Worm (Caenorhabditis elegans) whole organism, mixed stage, embryonic: ENCODE measurements around the gene T25E12.16.
A peak's percentile ranks its signal among the peaks of the same experiment; 100 is the strongest.

ENCODE experiments used
- M03D4.4 ChIP-seq: sonication (generic microtip); optimal IDR thresholded peaks from 2 replicates; lab custom pipeline; 2017; ENCODE audit warnings: mild to moderate bottlenecking, missing genetic modification characterization, missing compliant biosample characterization
- bed-3 ChIP-seq: fragments of 200-800 bp; sonication (Bioruptor generic); optimal IDR thresholded peaks from 3 replicates; lab custom pipeline; 2018; ENCODE audit warnings: mild to moderate bottlenecking, missing genetic modification characterization, moderate library complexity, missing compliant biosample characterization
- blmp-1 ChIP-seq: fragments of 150-350 bp; optimal IDR thresholded peaks from 2 replicates; lab custom pipeline; 2014; ENCODE audit warnings: missing biosample characterization, missing genetic modification characterization
- ceh-39 ChIP-seq: fragments of 150-350 bp; optimal IDR thresholded peaks from 2 replicates; lab custom pipeline; 2014; ENCODE audit warnings: missing biosample characterization, missing genetic modification characterization
- ceh-43 ChIP-seq: fragments of 200-800 bp; sonication (Bioruptor generic); optimal IDR thresholded peaks from 2 replicates; lab custom pipeline; 2018; ENCODE audit warnings: mild to moderate bottlenecking, missing genetic modification characterization, moderate library complexity, missing compliant biosample characterization
- ceh-83 ChIP-seq: fragments of 200-800 bp; sonication (Bioruptor generic); optimal IDR thresholded peaks from 2 replicates; lab custom pipeline; 2018; ENCODE audit warnings: mild to moderate bottlenecking, missing genetic modification characterization, missing compliant biosample characterization
- ces-1 ChIP-seq: fragments of 150-350 bp; optimal IDR thresholded peaks from 2 replicates; lab custom pipeline; 2014; ENCODE audit warnings: missing biosample characterization, missing genetic modification reagents, missing genetic modification characterization
- cnd-1 ChIP-seq: fragments of 200-800 bp; sonication (Bioruptor generic); optimal IDR thresholded peaks from 2 replicates; lab custom pipeline; 2018; ENCODE audit warnings: mild to moderate bottlenecking, missing genetic modification characterization, missing compliant biosample characterization
- drap-1 ChIP-seq: fragments of 200-800 bp; sonication (Bioruptor generic); optimal IDR thresholded peaks from 3 replicates; lab custom pipeline; 2018; ENCODE audit warnings: mild to moderate bottlenecking, missing genetic modification characterization, missing compliant biosample characterization
- elt-1 ChIP-seq: sonication (generic microtip); optimal IDR thresholded peaks from 2 replicates; lab custom pipeline; 2017; ENCODE audit warnings: missing genetic modification characterization, mild to moderate bottlenecking, missing compliant biosample characterization, antibody characterized with exemption, moderate library complexity, borderline replicate concordance; ENCODE audit not compliant: insufficient read depth
- elt-3 ChIP-seq: fragments of 150-350 bp; optimal IDR thresholded peaks from 2 replicates; lab custom pipeline; 2014; ENCODE audit warnings: missing biosample characterization, missing genetic modification characterization
- flh-1 ChIP-seq: fragments of 200-800 bp; sonication (Bioruptor generic); optimal IDR thresholded peaks from 2 replicates; lab custom pipeline; 2018; ENCODE audit warnings: mild to moderate bottlenecking, missing genetic modification characterization, moderate library complexity, missing compliant biosample characterization
- hlh-1 ChIP-seq: fragments of 150-350 bp; optimal IDR thresholded peaks from 2 replicates; lab custom pipeline; 2014; ENCODE audit warnings: missing biosample characterization, missing genetic modification reagents, missing genetic modification characterization
- lin-13 ChIP-seq: fragments of 150-350 bp; optimal IDR thresholded peaks from 2 replicates; lab custom pipeline; 2014; ENCODE audit warnings: missing biosample characterization, missing genetic modification characterization
- lin-32 ChIP-seq: fragments of 200-800 bp; sonication (Bioruptor generic); optimal IDR thresholded peaks from 2 replicates; lab custom pipeline; 2018; ENCODE audit warnings: mild to moderate bottlenecking, missing genetic modification characterization, missing compliant biosample characterization
- lsy-2 ChIP-seq: fragments of 150-350 bp; optimal IDR thresholded peaks from 2 replicates; lab custom pipeline; 2014; ENCODE audit warnings: missing biosample characterization, missing genetic modification characterization
- mab-5 ChIP-seq: fragments of 150-350 bp; optimal IDR thresholded peaks from 2 replicates; lab custom pipeline; 2014; ENCODE audit warnings: missing biosample characterization, missing genetic modification characterization
- mls-2 ChIP-seq: sonication (generic microtip); optimal IDR thresholded peaks from 2 replicates; lab custom pipeline; 2016; ENCODE audit warnings: mild to moderate bottlenecking, missing genetic modification characterization, moderate library complexity, missing compliant biosample characterization
- nhr-12 ChIP-seq: fragments of 150-350 bp; optimal IDR thresholded peaks from 2 replicates; lab custom pipeline; 2014; ENCODE audit warnings: missing biosample characterization, missing genetic modification characterization
- nhr-2 ChIP-seq: fragments of 150-350 bp; optimal IDR thresholded peaks from 2 replicates; lab custom pipeline; 2014; ENCODE audit warnings: missing biosample characterization, missing genetic modification characterization
- nhr-237 ChIP-seq: fragments of 150-350 bp; optimal IDR thresholded peaks from 2 replicates; lab custom pipeline; 2014; ENCODE audit warnings: missing biosample characterization, missing genetic modification characterization
- nhr-76 ChIP-seq: sonication (generic microtip); optimal IDR thresholded peaks from 2 replicates; lab custom pipeline; 2017; ENCODE audit warnings: missing biosample characterization, missing genetic modification characterization
- pha-4 ChIP-seq: fragments of 150-350 bp; optimal IDR thresholded peaks from 2 replicates; lab custom pipeline; 2018; ENCODE audit warnings: missing biosample characterization, missing genetic modification reagents, missing genetic modification characterization
- snpc-4 ChIP-seq: fragments of 150-350 bp; optimal IDR thresholded peaks from 2 replicates; lab custom pipeline; 2014; ENCODE audit warnings: missing biosample characterization, missing genetic modification characterization
- tbx-8 ChIP-seq: fragments of 200-800 bp; sonication (Bioruptor generic); optimal IDR thresholded peaks from 2 replicates; lab custom pipeline; 2018; ENCODE audit warnings: mild to moderate bottlenecking, missing genetic modification characterization, moderate library complexity, missing compliant biosample characterization
- unc-120 ChIP-seq: sonication (generic microtip); optimal IDR thresholded peaks from 2 replicates; lab custom pipeline; 2017; ENCODE audit warnings: missing genetic modification characterization, missing compliant biosample characterization; ENCODE audit not compliant: poor library complexity, severe bottlenecking
- unc-39 ChIP-seq: fragments of 150-350 bp; optimal IDR thresholded peaks from 2 replicates; lab custom pipeline; 2014; ENCODE audit warnings: missing biosample characterization, missing genetic modification characterization
- unc-62 ChIP-seq: fragments of 150-350 bp; optimal IDR thresholded peaks from 2 replicates; lab custom pipeline; 2014; ENCODE audit warnings: missing biosample characterization, missing genetic modification reagents, missing genetic modification characterization
- zip-8 ChIP-seq: fragments of 150-350 bp; optimal IDR thresholded peaks from 2 replicates; lab custom pipeline; 2014; ENCODE audit warnings: missing biosample characterization, missing genetic modification characterization
- ztf-11 ChIP-seq: fragments of 150-350 bp; optimal IDR thresholded peaks from 2 replicates; lab custom pipeline; 2014; ENCODE audit warnings: missing biosample characterization, missing genetic modification characterization

Gene T25E12.16

ce11 chrV:16747031-16747672, 13.6 kb upstream of the T25E12.16 start, which contains the start of gene dkf-2:
Gene dkf-2 (plus strand): TSS chrV:16747622.
- TF ChIP-seq unc-39 (tag; lab: Kevin White, UChicago) (no peak), mls-2 (tag; lab: Kevin White, UChicago) (no peak), snpc-4 (tag; lab: Kevin White, UChicago) (no peak), elt-3 (no peak), unc-120 (tag; lab: Kevin White, UChicago) (no peak), nhr-76 (no peak), ceh-43 (GFP tag; lab: Kevin White, UChicago) (no peak)

- TF ChIP-seq nhr-12 (no peak), mls-2 (tag; lab: Kevin White, UChicago) (no peak), lin-32 (GFP tag; lab: Kevin White, UChicago) (no peak), hlh-1 (tag; lab: Kevin White, UChicago) (no peak), elt-3 (no peak), unc-120 (tag; lab: Kevin White, UChicago) (no peak), blmp-1 (no peak), ceh-43 (GFP tag; lab: Kevin White, UChicago) (no peak), ceh-39 (tag; lab: Kevin White, UChicago) (no peak), nhr-2 (no peak), elt-1 (tag; lab: Kevin White, UChicago) (no peak), ztf-11 (tag; lab: Kevin White, UChicago) (no peak), ceh-83 (GFP tag; lab: Kevin White, UChicago) (no peak)
Observed at ce11 chrV:16746231-16746990, 12.8 kb upstream of the T25E12.16 start, which contains the start of gene gyg-2. Gene gyg-2 (minus strand): TSS chrV:16746258.

ce11 chrV:16745214-16745613, 11.6 kb upstream of the T25E12.16 start:
- no peak for TF ChIP-seq nhr-76
- no peak for TF ChIP-seq unc-120 (tag; lab: Kevin White, UChicago)
- no peak for TF ChIP-seq elt-3
- no peak for TF ChIP-seq ces-1 (GFP tag; lab: Kevin White, UChicago)
- TF ChIP-seq lin-13: no peak
- no peak for TF ChIP-seq blmp-1
- no peak for TF ChIP-seq unc-62
- no peak for TF ChIP-seq nhr-237 (tag; lab: Kevin White, UChicago)
- no peak for TF ChIP-seq lsy-2 (tag; lab: Kevin White, UChicago)
- TF ChIP-seq lin-32 (GFP tag; lab: Kevin White, UChicago): no peak
- no peak for TF ChIP-seq snpc-4 (tag; lab: Kevin White, UChicago)
- no peak for TF ChIP-seq elt-1 (tag; lab: Kevin White, UChicago)
- no peak for TF ChIP-seq M03D4.4
- TF ChIP-seq mab-5 (tag; lab: Kevin White, UChicago): no peak
- no peak for TF ChIP-seq pha-4 (tag; lab: Kevin White, UChicago)
- TF ChIP-seq cnd-1: no peak
- TF ChIP-seq hlh-1 (tag; lab: Kevin White, UChicago): no peak
- TF ChIP-seq, all 35 proteins: peak for 0

- TF ChIP-seq zip-8 (tag; lab: Kevin White, UChicago) (no peak), tbx-8 (GFP tag; lab: Kevin White, UChicago) (no peak), ceh-39 (tag; lab: Kevin White, UChicago) (no peak), mab-5 (tag; lab: Kevin White, UChicago) (no peak), bed-3 (no peak), flh-1 (no peak), snpc-4 (tag; lab: Kevin White, UChicago) (no peak)
Observed at ce11 chrV:16744783-16745182, 11.2 kb upstream of the T25E12.16 start.

ce11 chrV:16742123-16742522, 8.5 kb upstream of the T25E12.16 start, which contains the start of gene T25E12.6:
Gene T25E12.6 (plus strand): TSS chrV:16742423.
- TF ChIP-seq ceh-39 (tag; lab: Kevin White, UChicago) (peak; percentile 25), cnd-1 (peak; percentile 46), lsy-2 (tag; lab: Kevin White, UChicago) (no peak), zip-8 (tag; lab: Kevin White, UChicago) (peak; percentile 41), drap-1 (GFP tag; lab: Kevin White, UChicago) (no peak), lin-32 (GFP tag; lab: Kevin White, UChicago) (no peak), nhr-76 (no peak)
